Worm (Caenorhabditis elegans) whole organism, L2 larva: Measurements from ENCODE around the gene txdc-9.

Source experiments
- nhr-237 ChIP-seq: fragments of 150-350 bp; optimal IDR thresholded peaks from 2 replicates; lab custom pipeline; 2014; ENCODE audit warnings: missing biosample characterization, missing genetic modification characterization
- skn-1 ChIP-seq: sonication (generic microtip); optimal IDR thresholded peaks from 2 replicates; lab custom pipeline; 2017; ENCODE audit warnings: missing biosample characterization, missing genetic modification characterization
- ztf-11 ChIP-seq: sonication (generic microtip); optimal IDR thresholded peaks from 2 replicates; lab custom pipeline; 2017; ENCODE audit warnings: missing biosample characterization, missing genetic modification characterization

DNA sequence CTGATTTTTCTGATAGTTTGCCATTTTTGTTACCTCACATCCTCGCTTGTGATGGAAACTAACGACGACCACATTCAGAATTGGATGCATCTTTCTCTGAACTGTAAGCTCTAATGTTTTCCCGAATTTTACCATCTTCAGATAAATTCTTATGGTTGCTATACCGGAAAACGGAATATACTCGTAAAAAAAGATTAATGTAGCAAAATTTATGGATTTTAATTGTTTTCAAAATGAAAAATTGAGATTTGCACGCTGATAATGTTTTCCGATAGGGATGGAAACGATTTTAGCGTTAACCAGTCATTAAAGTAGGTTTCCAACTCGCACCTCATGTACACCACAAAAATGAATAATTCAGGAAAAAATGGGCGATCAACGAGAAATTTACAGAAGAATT lies 18.6 kb downstream of the txdc-9 start, which contains the start of gene T26A5.6:
- TF ChIP-seq skn-1 (no peak), ztf-11 (tag; lab: Kevin White, UChicago) (no peak), nhr-237 (tag; lab: Kevin White, UChicago) (no peak)
